Worm (Caenorhabditis elegans): Measurements from ENCODE around the gene trpp-1.

trpp-1 gene

ce11 chrV:185694-186217 lies 15.6 kb upstream of the trpp-1 start, which contains the start of gene arid-1 (continued):
- TF ChIP-seq hlh-17 (GFP tag; optimal IDR thresholded peaks at IDR 0.05; ENCODE audit: borderline replicate concordance) (no peak), lin-39 (tag; optimal IDR thresholded peaks at IDR 0.05) (no peak), ceh-63 (GFP tag; optimal IDR thresholded peaks at IDR 0.05) (no peak), hlh-4 (tag; optimal IDR thresholded peaks at IDR 0.05) (no peak), unc-62 (GFP tag; optimal IDR thresholded peaks at IDR 0.05) (no peak), lin-35 (GFP tag; optimal IDR thresholded peaks at IDR 0.05) (peak; percentile 74 to 87), elt-2 (tag; optimal IDR thresholded peaks at IDR 0.05) (no peak), dsc-1 (tag; optimal IDR thresholded peaks at IDR 0.05) (no peak), nhr-28 (tag; optimal IDR thresholded peaks at IDR 0.05) (no peak), mab-9 (GFP tag; IDR thresholded peaks at IDR 0.05) (no peak), ceh-90 (tag; optimal IDR thresholded peaks at IDR 0.05) (no peak), nhr-20 (tag; optimal IDR thresholded peaks at IDR 0.05) (peak; percentile 35), tlp-1 (tag; optimal IDR thresholded peaks at IDR 0.05) (no peak), mef-2 (tag; optimal IDR thresholded peaks at IDR 0.05) (no peak), snpc-4 (tag; optimal IDR thresholded peaks at IDR 0.05) (peak; percentile 18), C04F5.9 (tag; optimal IDR thresholded peaks at IDR 0.05) (no peak), zag-1 (tag; optimal IDR thresholded peaks at IDR 0.05) (no peak), F16B12.6 (tag; optimal IDR thresholded peaks at IDR 0.05) (peak; percentile 44), pax-3 (tag; optimal IDR thresholded peaks at IDR 0.05) (no peak), snu-23 (GFP tag; optimal IDR thresholded peaks at IDR 0.05) (peak; percentile 61), lin-13 (GFP tag; optimal IDR thresholded peaks at IDR 0.05) (no peak), ces-1 (GFP tag; optimal IDR thresholded peaks at IDR 0.05) (no peak), fkh-4 (tag; optimal IDR thresholded peaks at IDR 0.05; ENCODE audit: borderline replicate concordance) (no peak), lir-3 (tag; optimal IDR thresholded peaks at IDR 0.05; ENCODE audit: poor library complexity) (no peak), elt-3 (tag; optimal IDR thresholded peaks at IDR 0.05) (peak in 1 of 6 experiments; percentile 32), nhr-12 (tag; optimal IDR thresholded peaks at IDR 0.05) (no peak), skn-1 (tag; optimal IDR thresholded peaks at IDR 0.05) (peak; percentile 58), xbp-1 (tag; optimal IDR thresholded peaks at IDR 0.05) (peak; percentile 8), ets-5 (GFP tag; IDR thresholded peaks at IDR 0.05) (no peak), unc-30 (tag; optimal IDR thresholded peaks at IDR 0.05) (no peak), unc-98 (GFP tag; IDR thresholded peaks at IDR 0.05) (no peak), isw-1 (GFP tag; IDR thresholded peaks at IDR 0.05) (peak; percentile 9), nhr-11 (tag; optimal IDR thresholded peaks at IDR 0.05) (no peak), nhr-90 (tag; optimal IDR thresholded peaks at IDR 0.05; ENCODE audit: poor library complexity) (peak; percentile 26), fkh-8 (tag; optimal IDR thresholded peaks at IDR 0.05) (no peak), sptf-1 (tag; optimal IDR thresholded peaks at IDR 0.05) (no peak), unc-86 (tag; optimal IDR thresholded peaks at IDR 0.05) (no peak), lsy-2 (tag; optimal IDR thresholded peaks at IDR 0.05) (peak; percentile 15 to 56), tbx-2 (tag; optimal IDR thresholded peaks at IDR 0.05) (peak; percentile 34), C16A3.4 (tag; optimal IDR thresholded peaks at IDR 0.05) (no peak), zip-4 (GFP tag; optimal IDR thresholded peaks at IDR 0.05) (no peak), egl-13 (tag; optimal IDR thresholded peaks at IDR 0.05) (no peak), mep-1 (tag; optimal IDR thresholded peaks at IDR 0.05) (peak; percentile 27)

ce11 chrV:189436-189835 lies 12.0 kb upstream of the trpp-1 start:
- TF ChIP-seq nhr-84 (tag; optimal IDR thresholded peaks at IDR 0.05) (no peak), irx-1 (tag; optimal IDR thresholded peaks at IDR 0.05) (no peak), nhr-77 (tag; optimal IDR thresholded peaks at IDR 0.05) (no peak), efl-1 (optimal IDR thresholded peaks at IDR 0.05) (no peak), efl-1 (GFP tag; optimal IDR thresholded peaks at IDR 0.05 in 1 of 2) (peak in 1 of 2 experiments; percentile 52), blmp-1 (tag; optimal IDR thresholded peaks at IDR 0.05) (no peak)
